Fruit fly (Drosophila melanogaster) whole organism, prepupa: ENCODE measurements around the gene Tat.

Experiments used
- CG31627 ChIP-seq: fragments of 200-800 bp; sonication (Bioruptor generic); optimal IDR thresholded peaks from 3 replicates; lab custom pipeline; 2016; ENCODE audit warnings: missing biosample characterization, missing genetic modification characterization
- CG34406 ChIP-seq: fragments of 200-800 bp; sonication (Bioruptor generic); optimal IDR thresholded peaks from 3 replicates; lab custom pipeline; 2016; ENCODE audit warnings: missing biosample characterization, missing genetic modification characterization
- CG4318 ChIP-seq: fragments of 200-800 bp; sonication (Bioruptor generic); optimal IDR thresholded peaks from 3 replicates; lab custom pipeline; 2017; ENCODE audit warnings: missing biosample characterization, mild to moderate bottlenecking, missing genetic modification characterization
- CG6792 ChIP-seq: fragments of 200-800 bp; sonication (Bioruptor generic); optimal IDR thresholded peaks from 3 replicates; lab custom pipeline; 2016; ENCODE audit warnings: missing biosample characterization, missing genetic modification characterization
- CG8319 ChIP-seq: fragments of 200-800 bp; sonication (Bioruptor generic); optimal IDR thresholded peaks from 3 replicates; lab custom pipeline; 2016; ENCODE audit warnings: missing biosample characterization, missing genetic modification characterization
- Hr39 ChIP-seq: fragments of 200-800 bp; sonication (Bioruptor generic); optimal IDR thresholded peaks from 2 replicates; lab custom pipeline; 2016; ENCODE audit warnings: missing biosample characterization, missing genetic modification characterization
- Lpt ChIP-seq: fragments of 200-800 bp; sonication (Bioruptor generic); optimal IDR thresholded peaks from 3 replicates; lab custom pipeline; 2016; ENCODE audit warnings: missing biosample characterization, missing genetic modification characterization
- dac ChIP-seq: fragments of 200-800 bp; sonication (Bioruptor generic); optimal IDR thresholded peaks from 2 replicates; lab custom pipeline; 2017; ENCODE audit warnings: missing biosample characterization, mild to moderate bottlenecking, missing genetic modification characterization
- dsx ChIP-seq: fragments of 200-800 bp; optimal IDR thresholded peaks from 3 replicates; lab custom pipeline; 2019; ENCODE audit warnings: missing biosample characterization, mild to moderate bottlenecking, missing genetic modification characterization, moderate library complexity; ENCODE audit not compliant: poor library complexity, severe bottlenecking
- eg ChIP-seq: fragments of 200-800 bp; sonication (Bioruptor generic); IDR thresholded peaks from 3 replicates; pipeline ENCODE4 v1.3.6; 2022; ENCODE audit warnings: missing biosample characterization, missing genetic modification characterization
- fd59A ChIP-seq: fragments of 200-800 bp; sonication (Bioruptor generic); optimal IDR thresholded peaks from 2 replicates; lab custom pipeline; 2017; ENCODE audit warnings: missing biosample characterization, mild to moderate bottlenecking, missing genetic modification characterization, missing genetic modification reagents
- pdm3 ChIP-seq: fragments of 200-800 bp; sonication (Bioruptor generic); optimal IDR thresholded peaks from 3 replicates; lab custom pipeline; 2016; ENCODE audit warnings: missing biosample characterization, missing genetic modification characterization
- svp ChIP-seq: fragments of 200-800 bp; sonication (Bioruptor generic); peaks from one replicate; lab custom pipeline; 2016; ENCODE audit warnings: missing biosample characterization, missing genetic modification characterization

dm6 chrX:14277435-14277834 is 16.4 kb downstream of the Tat start, which contains the start of gene Muc12Ea:
- no peak for TF ChIP-seq svp (GFP tag; lab: Kevin White, UChicago)
- TF ChIP-seq CG8319, result no peak
- no peak for TF ChIP-seq dac
- TF ChIP-seq Hr39 (GFP tag; lab: Kevin White, UChicago), result no peak
- no peak for TF ChIP-seq CG31627
- no peak for TF ChIP-seq CG34406 (GFP tag; lab: Kevin White, UChicago)
- TF ChIP-seq pdm3 (GFP tag; lab: Kevin White, UChicago), result no peak
- TF ChIP-seq CG6792 (GFP tag; lab: Kevin White, UChicago), result no peak
- no peak for TF ChIP-seq eg (GFP tag; lab: Robert Waterston, UW)
- no peak for TF ChIP-seq CG4318
- no peak for TF ChIP-seq Lpt (GFP tag; lab: Kevin White, UChicago)
- no peak for TF ChIP-seq fd59A (GFP tag; lab: Kevin White, UChicago)
- TF ChIP-seq dsx (GFP tag; lab: Kevin White, UChicago), result no peak
